Fruit fly (Drosophila melanogaster) whole organism, embryonic: ENCODE measurements around the gene CG42693.

ENCODE experiments used
- Atf3 ChIP-seq: fragments of 200-800 bp; sonication (Bioruptor generic); optimal IDR thresholded peaks from 3 replicates; lab custom pipeline; 2016; ENCODE audit warnings: missing biosample characterization, missing genetic modification characterization
- B-H1 ChIP-seq: fragments of 200-800 bp; sonication (Bioruptor generic); IDR thresholded peaks from 3 replicates; pipeline ENCODE4 v1.3.6; 2022; ENCODE audit warnings: missing biosample characterization, missing genetic modification characterization
- CG1024 ChIP-seq: fragments of 200-800 bp; sonication (Bioruptor generic); IDR thresholded peaks from 2 replicates; pipeline ENCODE4 v1.3.6; 2022; ENCODE audit warnings: missing biosample characterization, missing genetic modification characterization
- CG12219 ChIP-seq: fragments of 200-800 bp; sonication (Bioruptor generic); optimal IDR thresholded peaks from 3 replicates; lab custom pipeline; 2018; ENCODE audit warnings: missing biosample characterization, mild to moderate bottlenecking, missing genetic modification characterization
- CG14710 ChIP-seq: fragments of 200-800 bp; sonication (Bioruptor generic); optimal IDR thresholded peaks from 3 replicates; lab custom pipeline; 2019; ENCODE audit warnings: missing biosample characterization, mild to moderate bottlenecking, missing genetic modification characterization, moderate library complexity
- CG16815 ChIP-seq: fragments of 200-800 bp; sonication (Bioruptor generic); optimal IDR thresholded peaks from 3 replicates; lab custom pipeline; 2017; ENCODE audit warnings: missing biosample characterization, mild to moderate bottlenecking, missing genetic modification characterization
- CG17361 ChIP-seq: fragments of 200-800 bp; sonication (Bioruptor generic); IDR thresholded peaks from 3 replicates; pipeline ENCODE4 v1.3.6; 2022; ENCODE audit warnings: missing biosample characterization, missing genetic modification characterization
- CG17829 ChIP-seq: fragments of 200-800 bp; optimal IDR thresholded peaks from 2 replicates; lab custom pipeline; 2019; ENCODE audit warnings: missing biosample characterization, mild to moderate bottlenecking, missing genetic modification characterization, moderate library complexity
- CG1792 ChIP-seq: fragments of 200-800 bp; sonication (Bioruptor generic); optimal IDR thresholded peaks from 2 replicates; lab custom pipeline; 2016; ENCODE audit warnings: missing biosample characterization, missing genetic modification characterization
- CG2129 ChIP-seq: fragments of 200-800 bp; sonication (Bioruptor generic); IDR thresholded peaks from 2 replicates; pipeline ENCODE4 v1.3.6; 2022; ENCODE audit warnings: missing biosample characterization, missing genetic modification characterization; ENCODE audit not compliant: partially characterized antibody
- CG2202 ChIP-seq: fragments of 200-800 bp; sonication (Bioruptor generic); optimal IDR thresholded peaks from 2 replicates; lab custom pipeline; 2018; ENCODE audit warnings: missing biosample characterization, mild to moderate bottlenecking, missing genetic modification characterization
- CG33557 ChIP-seq: fragments of 200-800 bp; sonication (Bioruptor generic); optimal IDR thresholded peaks from 2 replicates; lab custom pipeline; 2019; ENCODE audit warnings: missing biosample characterization, mild to moderate bottlenecking, missing genetic modification characterization, moderate library complexity
- CG4424 ChIP-seq: fragments of 200-800 bp; sonication (Bioruptor generic); optimal IDR thresholded peaks from 3 replicates; lab custom pipeline; 2016; ENCODE audit warnings: missing biosample characterization, missing genetic modification characterization
- CG6654 ChIP-seq: fragments of 200-800 bp; sonication (Bioruptor generic); optimal IDR thresholded peaks from 2 replicates; lab custom pipeline; 2017; ENCODE audit warnings: missing biosample characterization, mild to moderate bottlenecking, missing genetic modification characterization
- CG6689 ChIP-seq: fragments of 200-800 bp; sonication (Bioruptor generic); IDR thresholded peaks from 2 replicates; pipeline ENCODE4 v1.3.6; 2022; ENCODE audit warnings: missing biosample characterization, missing genetic modification characterization
- CG7271 ChIP-seq: fragments of 200-800 bp; sonication (Bioruptor generic); optimal IDR thresholded peaks from 2 replicates; lab custom pipeline; 2018; ENCODE audit warnings: missing biosample characterization, mild to moderate bottlenecking, missing genetic modification characterization, moderate library complexity
- CG9215 ChIP-seq: fragments of 200-800 bp; sonication (Bioruptor generic); IDR thresholded peaks from 2 replicates; pipeline ENCODE4 v1.3.6; 2022; ENCODE audit warnings: missing biosample characterization, missing genetic modification characterization
- CrebB ChIP-seq: fragments of 200-800 bp; sonication (Bioruptor generic); optimal IDR thresholded peaks from 3 replicates; lab custom pipeline; 2018; ENCODE audit warnings: missing biosample characterization, mild to moderate bottlenecking, missing genetic modification characterization
- Dref ChIP-seq: fragments of 200-800 bp; sonication (Bioruptor generic); IDR thresholded peaks from 2 replicates; pipeline ENCODE4 v1.3.6; 2022; ENCODE audit warnings: missing biosample characterization, missing genetic modification characterization
- E2f2 ChIP-seq: fragments of 200-800 bp; sonication (Bioruptor generic); IDR thresholded peaks from 2 replicates; pipeline ENCODE4 v1.3.6; 2022; ENCODE audit warnings: missing biosample characterization, missing genetic modification characterization
- GATAe ChIP-seq: fragments of 200-800 bp; sonication (Bioruptor generic); conservative IDR thresholded peaks from 2 replicates; pipeline ENCODE4 v1.3.6; 2022; ENCODE audit warnings: missing biosample characterization, missing genetic modification characterization
- Jarid2 ChIP-seq: fragments of 200-800 bp; sonication (Bioruptor generic); optimal IDR thresholded peaks from 3 replicates; lab custom pipeline; 2017; ENCODE audit warnings: mild to moderate bottlenecking, missing biosample characterization, missing genetic modification reagents, missing genetic modification characterization
- Med ChIP-seq: fragments of 200-800 bp; sonication (Bioruptor generic); peaks from one replicate; lab custom pipeline; 2016; ENCODE audit warnings: missing biosample characterization, missing genetic modification characterization, mild to moderate bottlenecking, inconsistent platforms, moderate library complexity
- Myb ChIP-seq: fragments of 200-800 bp; sonication (Bioruptor generic); optimal IDR thresholded peaks from 2 replicates; lab custom pipeline; 2016; ENCODE audit warnings: missing biosample characterization, missing genetic modification characterization
- NfI ChIP-seq: fragments of 200-800 bp; sonication (Bioruptor generic); optimal IDR thresholded peaks from 3 replicates; lab custom pipeline; 2018; ENCODE audit warnings: missing biosample characterization, mild to moderate bottlenecking, missing genetic modification characterization, moderate library complexity
- Pdp1 ChIP-seq, 2 experiments: fragments of 200-800 bp; sonication (Bioruptor generic); optimal IDR thresholded peaks; 3 replicates each; lab custom pipeline; 2016; ENCODE audit warnings: missing biosample characterization in 2 of 2, missing genetic modification characterization in 2 of 2, mild to moderate bottlenecking in 1 of 2, moderate library complexity in 1 of 2
- Ptx1 ChIP-seq: fragments of 200-800 bp; sonication (Bioruptor generic); IDR thresholded peaks from 2 replicates; pipeline ENCODE4 v1.3.6; 2022; ENCODE audit warnings: missing biosample characterization, missing genetic modification characterization
- ac ChIP-seq: fragments of 200-800 bp; sonication (Bioruptor generic); optimal IDR thresholded peaks from 3 replicates; lab custom pipeline; 2017; ENCODE audit warnings: missing biosample characterization, mild to moderate bottlenecking, missing genetic modification characterization
- btn ChIP-seq: fragments of 200-800 bp; sonication (Bioruptor generic); optimal IDR thresholded peaks from 2 replicates; lab custom pipeline; 2016; ENCODE audit warnings: missing biosample characterization, missing genetic modification characterization
- cas ChIP-seq: fragments of 200-800 bp; sonication (Bioruptor generic); IDR thresholded peaks from 2 replicates; pipeline ENCODE4 v1.3.6; 2022; ENCODE audit warnings: missing biosample characterization, missing genetic modification characterization
- cato ChIP-seq: fragments of 200-800 bp; sonication (Bioruptor generic); optimal IDR thresholded peaks from 2 replicates; lab custom pipeline; 2016; ENCODE audit warnings: missing biosample characterization, missing genetic modification characterization, borderline replicate concordance
- ci ChIP-seq: fragments of 200-800 bp; sonication (Bioruptor generic); IDR thresholded peaks from 3 replicates; pipeline ENCODE4 v1.3.6; 2022; ENCODE audit warnings: missing biosample characterization, missing genetic modification characterization
- crol ChIP-seq: fragments of 200-800 bp; sonication (Bioruptor generic); IDR thresholded peaks from 2 replicates; pipeline ENCODE4 v1.3.6; 2022; ENCODE audit warnings: missing biosample characterization, missing genetic modification characterization
- dati ChIP-seq: fragments of 200-800 bp; sonication (Bioruptor generic); IDR thresholded peaks from 2 replicates; pipeline ENCODE4 v1.3.6; 2022; ENCODE audit warnings: missing biosample characterization, missing genetic modification characterization
- jigr1 ChIP-seq: fragments of 200-800 bp; sonication (Bioruptor generic); IDR thresholded peaks from 3 replicates; pipeline ENCODE4 v1.3.6; 2022; ENCODE audit warnings: missing biosample characterization, missing genetic modification characterization
- knrl ChIP-seq: fragments of 200-800 bp; sonication (Bioruptor generic); IDR thresholded peaks from 3 replicates; pipeline ENCODE4 v1.3.6; 2022; ENCODE audit warnings: missing biosample characterization, missing genetic modification characterization; ENCODE audit not compliant: partially characterized antibody
- lola ChIP-seq, 3 experiments: fragments of >200 bp in 2 of 3; fragments of 200-800 bp in 1 of 3; sonication (Bioruptor generic) in 1 of 3; optimal IDR thresholded peaks; 2 replicates each; lab custom pipeline; 2017 to 2019; ENCODE audit warnings: missing biosample characterization in 3 of 3, missing genetic modification characterization in 3 of 3, mild to moderate bottlenecking in 1 of 3, moderate library complexity in 1 of 3
- nmo ChIP-seq: fragments of 200-800 bp; sonication (Bioruptor generic); optimal IDR thresholded peaks from 2 replicates; lab custom pipeline; 2018; ENCODE audit warnings: missing biosample characterization, mild to moderate bottlenecking, missing genetic modification characterization, moderate library complexity
- nom ChIP-seq: fragments of 200-800 bp; sonication (Bioruptor generic); optimal IDR thresholded peaks from 2 replicates; lab custom pipeline; 2017; ENCODE audit warnings: missing biosample characterization, missing genetic modification characterization, mild to moderate bottlenecking, moderate library complexity, missing genetic modification reagents
- pfk ChIP-seq: fragments of 200-800 bp; sonication (Bioruptor generic); optimal IDR thresholded peaks from 2 replicates; lab custom pipeline; 2018; ENCODE audit warnings: missing biosample characterization, mild to moderate bottlenecking, missing genetic modification characterization, moderate library complexity
- psq ChIP-seq: fragments of 200-800 bp; sonication (Bioruptor generic); optimal IDR thresholded peaks from 2 replicates; lab custom pipeline; 2017; ENCODE audit warnings: missing biosample characterization, missing genetic modification characterization
- pzg ChIP-seq: fragments of 200-800 bp; sonication (Bioruptor generic); optimal IDR thresholded peaks from 3 replicates; lab custom pipeline; 2018; ENCODE audit warnings: missing biosample characterization, mild to moderate bottlenecking, missing genetic modification characterization, moderate library complexity
- row ChIP-seq: fragments of 200-800 bp; sonication (Bioruptor generic); IDR thresholded peaks from 3 replicates; pipeline ENCODE4 v1.3.6; 2022; ENCODE audit warnings: missing biosample characterization, missing genetic modification characterization
- sens ChIP-seq: fragments of 200-800 bp; sonication (Bioruptor generic); peaks from one replicate; lab custom pipeline; 2016; ENCODE audit warnings: missing biosample characterization, missing genetic modification characterization
- trem ChIP-seq: fragments of 200-800 bp; optimal IDR thresholded peaks from 3 replicates; lab custom pipeline; 2019; ENCODE audit warnings: missing biosample characterization, mild to moderate bottlenecking, missing genetic modification characterization, moderate library complexity
- vvl ChIP-seq: fragments of 200-800 bp; sonication (Bioruptor generic); IDR thresholded peaks from 2 replicates; pipeline ENCODE4 v1.3.6; 2022; ENCODE audit warnings: missing biosample characterization, missing genetic modification characterization
- zf30C ChIP-seq: fragments of 200-800 bp; sonication (Bioruptor generic); optimal IDR thresholded peaks from 3 replicates; lab custom pipeline; 2018; ENCODE audit warnings: missing biosample characterization, mild to moderate bottlenecking, missing genetic modification characterization
- zfh1 ChIP-seq: fragments of 200-800 bp; sonication (Bioruptor generic); IDR thresholded peaks from 3 replicates; pipeline ENCODE4 v1.3.6; 2022; ENCODE audit warnings: missing biosample characterization, missing genetic modification characterization

Gene CG42693

dm6 chr3R:31706895-31707238 lies 1.3 kb downstream of the CG42693 start (continued):
- TF ChIP-seq nom (GFP tag; lab: Kevin White, UChicago) (no peak), B-H1 (GFP tag; lab: Robert Waterston, UW) (no peak), cato (GFP tag; lab: Kevin White, UChicago) (no peak), sens (peak; percentile 87), Atf3 (GFP tag; lab: Kevin White, UChicago) (no peak), Myb (GFP tag; lab: Kevin White, UChicago) (no peak), row (GFP tag; lab: Robert Waterston, UW) (0 out of 3 replicates have a peak, but pooled peaks have one; percentile 9), CG12219 (no peak), CG1792 (GFP tag; lab: Kevin White, UChicago) (no peak), Med (GFP tag; lab: Kevin White, UChicago) (no peak)

dm6 chr3R:31706142-31706894 lies 1.8 kb downstream of the CG42693 start:
- no peak for TF ChIP-seq jigr1 (GFP tag; lab: Robert Waterston, UW)
- TF ChIP-seq CG17361 (GFP tag; lab: Robert Waterston, UW) = peak; percentile 41; the same call in 1 of the 3 replicates
- peak; percentile 52; the same call in 1 of the 2 replicates for TF ChIP-seq vvl (GFP tag; lab: Robert Waterston, UW)
- TF ChIP-seq CG6654 (GFP tag; lab: Kevin White, UChicago) = no peak
- no peak for TF ChIP-seq CrebB (tag; lab: Kevin White, UChicago)
- no peak for TF ChIP-seq CG33557 (GFP tag; lab: Kevin White, UChicago)
- TF ChIP-seq GATAe (GFP tag; lab: Robert Waterston, UW) = no peak
- peak; percentile 3 for TF ChIP-seq pfk (GFP tag; lab: Kevin White, UChicago)
- TF ChIP-seq CG7271 = no peak
- TF ChIP-seq CG9215 (GFP tag; lab: Robert Waterston, UW) = 0 out of 2 replicates have a peak, but pooled peaks have one; percentile 18
- no peak for TF ChIP-seq pzg
- TF ChIP-seq E2f2 (GFP tag; lab: Robert Waterston, UW) = no peak
- no peak for TF ChIP-seq ci (GFP tag; lab: Robert Waterston, UW)
- no peak for TF ChIP-seq CG12219
- peak; percentile 28 for TF ChIP-seq zf30C (GFP tag; lab: Kevin White, UChicago)
- no peak for TF ChIP-seq Jarid2 (GFP tag; lab: Kevin White, UChicago)
- TF ChIP-seq CG4424 (GFP tag; lab: Kevin White, UChicago) = peak; percentile 19
- no peak for TF ChIP-seq NfI
- no peak for TF ChIP-seq psq (GFP tag; lab: Kevin White, UChicago)
- peak; percentile 49 for TF ChIP-seq crol (GFP tag; lab: Robert Waterston, UW)
- no peak for TF ChIP-seq Dref (GFP tag; lab: Robert Waterston, UW)
- TF ChIP-seq CG16815 (GFP tag; lab: Kevin White, UChicago) = peak; percentile 48
- TF ChIP-seq cas (GFP tag; lab: Robert Waterston, UW) = no peak
- TF ChIP-seq trem = peak; percentile 35
- TF ChIP-seq CG14710 (tag; lab: Kevin White, UChicago) = peak; percentile 49
- no peak; the same call in 1 of the 2 replicates for TF ChIP-seq dati (GFP tag; lab: Robert Waterston, UW)
- TF ChIP-seq Pdp1 (GFP tag; optimal IDR thresholded peaks at IDR 0.05; lab: Kevin White, UChicago) = no peak
- peak; percentile 77 for TF ChIP-seq CG17829 (tag; lab: Kevin White, UChicago)
- TF ChIP-seq knrl (GFP tag; lab: Robert Waterston, UW) = no peak
- no peak for TF ChIP-seq CG1024 (GFP tag; lab: Robert Waterston, UW)
- no peak for TF ChIP-seq btn (GFP tag; lab: Kevin White, UChicago)
- peak in 1 of 3 experiments; percentile 17 for TF ChIP-seq lola (GFP tag; optimal IDR thresholded peaks at IDR 0.05; lab: Kevin White, UChicago)
- peak; percentile 45; the same call in 1 of the 2 replicates for TF ChIP-seq Ptx1 (GFP tag; lab: Robert Waterston, UW)
- peak; percentile 75 for TF ChIP-seq zfh1 (GFP tag; lab: Robert Waterston, UW)
- no peak for TF ChIP-seq nmo
- TF ChIP-seq CG2129 (GFP tag; lab: Robert Waterston, UW) = no peak
- no peak for TF ChIP-seq CG2202 (tag; lab: Kevin White, UChicago)
- TF ChIP-seq CG6689 (GFP tag; lab: Robert Waterston, UW) = peak; percentile 63
- no peak for TF ChIP-seq ac (GFP tag; lab: Kevin White, UChicago)
